Worm (Caenorhabditis elegans): ENCODE results near the gene ugt-3.

The ugt-3 gene

DNA sequence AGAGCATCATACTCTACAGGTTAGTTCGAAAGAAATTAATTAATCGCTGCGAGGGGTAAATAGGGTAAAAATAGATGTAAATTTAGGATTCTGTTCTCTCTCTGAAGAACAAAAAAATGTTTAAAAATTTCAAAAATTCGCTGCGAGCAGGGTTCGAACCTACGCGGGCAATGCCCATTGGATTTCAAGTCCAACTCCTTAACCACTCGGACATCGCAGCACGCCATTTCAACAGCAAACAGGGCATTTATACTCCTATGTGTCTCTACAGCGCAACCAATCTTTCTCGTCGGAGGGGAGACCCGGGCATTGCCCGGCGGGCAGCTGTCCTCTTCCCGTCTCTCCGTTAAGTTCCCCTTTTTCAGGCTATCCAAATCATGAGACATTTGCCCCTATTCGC, 19.8 kb downstream of the ugt-3 start (continued):
- TF ChIP-seq tbx-2 (tag; optimal IDR thresholded peaks at IDR 0.05) (peak; percentile 14), vab-15 (tag; optimal IDR thresholded peaks at IDR 0.05) (peak; percentile 38), pax-3 (tag; optimal IDR thresholded peaks at IDR 0.05) (peak; percentile 45), rnt-1 (tag; optimal IDR thresholded peaks at IDR 0.05) (peak; percentile 53), nhr-19 (GFP tag; conservative IDR thresholded peaks at IDR 0.05) (peak; percentile 54), C04F5.9 (tag; optimal IDR thresholded peaks at IDR 0.05) (no peak), dpl-1 (GFP tag; optimal IDR thresholded peaks at IDR 0.05) (peak; percentile 3 to 44 (median 43)), ztf-4 (tag; optimal IDR thresholded peaks at IDR 0.05) (peak; percentile 3), sptf-1 (tag; optimal IDR thresholded peaks at IDR 0.05) (no peak), ztf-11 (tag; optimal IDR thresholded peaks at IDR 0.05) (peak in 1 of 2 experiments; percentile 8), lin-15B (tag; optimal IDR thresholded peaks at IDR 0.05) (no peak), alr-1 (tag; optimal IDR thresholded peaks at IDR 0.05; ENCODE audit: borderline replicate concordance) (no peak), snpc-4 (tag; optimal IDR thresholded peaks at IDR 0.05) (no peak), mdl-1 (tag; optimal IDR thresholded peaks at IDR 0.05) (peak in 1 of 2 experiments; percentile 45), lin-14 (GFP tag; optimal IDR thresholded peaks at IDR 0.05) (peak; percentile 38), nhr-20 (tag; optimal IDR thresholded peaks at IDR 0.05) (peak; percentile 49)

DNA sequence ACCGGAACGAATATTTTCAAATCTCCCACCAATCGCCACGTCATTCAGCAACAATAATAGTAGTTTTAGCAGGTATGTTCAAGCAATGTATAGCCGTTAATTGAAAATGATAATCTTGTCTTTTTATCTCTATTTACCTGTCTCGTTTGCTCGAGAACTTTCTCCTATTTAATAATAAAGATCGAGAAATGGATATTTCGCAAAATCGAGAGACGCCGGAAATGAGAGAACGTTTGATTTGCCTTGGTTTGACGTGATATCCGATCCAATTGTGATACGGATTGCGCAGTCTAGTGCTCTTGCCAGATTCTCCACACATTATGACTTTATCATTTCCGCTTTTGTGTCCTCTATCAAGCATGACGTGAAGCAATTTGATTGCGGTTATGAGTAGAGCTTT, 26.2 kb downstream of the ugt-3 start:
- no peak for TF ChIP-seq skn-1 (tag; optimal IDR thresholded peaks at IDR 0.05)
- peak; percentile 59 for TF ChIP-seq fkh-8 (tag; optimal IDR thresholded peaks at IDR 0.05)
- no peak for TF ChIP-seq tlp-1 (tag; optimal IDR thresholded peaks at IDR 0.05)
- TF ChIP-seq efl-1 (optimal IDR thresholded peaks at IDR 0.05), result no peak
- peak in 1 of 2 experiments; percentile 86 for TF ChIP-seq efl-1 (GFP tag; optimal IDR thresholded peaks at IDR 0.05 in 1 of 2)

DNA sequence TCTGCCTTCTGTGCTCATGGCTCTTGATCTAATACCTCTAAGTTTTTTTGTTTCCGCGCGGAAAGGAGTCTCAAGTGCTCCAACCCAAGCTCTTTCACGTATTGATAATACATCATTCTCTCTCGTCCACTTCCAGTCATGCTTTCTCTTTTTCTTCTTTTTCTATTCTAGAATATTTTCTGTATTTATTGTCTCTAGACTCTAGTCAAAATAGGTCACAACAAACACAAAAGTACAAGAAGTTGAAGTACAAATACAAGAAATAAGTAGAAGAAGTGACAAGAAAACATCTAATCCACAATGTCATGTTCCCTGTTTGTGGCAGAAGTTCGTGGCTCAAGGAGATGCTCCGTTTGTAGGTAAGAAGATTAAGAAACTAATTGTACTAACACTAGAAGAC, 26.8 kb downstream of the ugt-3 start, which contains the start of gene ZC455.1:
Gene ZC455.1, plus strand, starts transcription at position 301 of the 400 bp plus-strand sequence.
- TF ChIP-seq ets-5 (GFP tag; IDR thresholded peaks at IDR 0.05) (no peak), unc-86 (tag; optimal IDR thresholded peaks at IDR 0.05) (no peak), nhr-90 (tag; optimal IDR thresholded peaks at IDR 0.05; ENCODE audit: poor library complexity) (no peak), mab-9 (GFP tag; IDR thresholded peaks at IDR 0.05) (no peak), Y116A8C.19 (tag; optimal IDR thresholded peaks at IDR 0.05; ENCODE audit: borderline replicate concordance) (no peak), mep-1 (tag; optimal IDR thresholded peaks at IDR 0.05) (no peak), zag-1 (tag; optimal IDR thresholded peaks at IDR 0.05) (no peak), fkh-4 (tag; optimal IDR thresholded peaks at IDR 0.05; ENCODE audit: borderline replicate concordance) (no peak), lin-13 (GFP tag; optimal IDR thresholded peaks at IDR 0.05) (no peak), ama-1 (optimal IDR thresholded peaks at IDR 0.05) (no peak), ztf-11 (tag; optimal IDR thresholded peaks at IDR 0.05) (no peak), irx-1 (tag; optimal IDR thresholded peaks at IDR 0.05) (no peak)

DNA sequence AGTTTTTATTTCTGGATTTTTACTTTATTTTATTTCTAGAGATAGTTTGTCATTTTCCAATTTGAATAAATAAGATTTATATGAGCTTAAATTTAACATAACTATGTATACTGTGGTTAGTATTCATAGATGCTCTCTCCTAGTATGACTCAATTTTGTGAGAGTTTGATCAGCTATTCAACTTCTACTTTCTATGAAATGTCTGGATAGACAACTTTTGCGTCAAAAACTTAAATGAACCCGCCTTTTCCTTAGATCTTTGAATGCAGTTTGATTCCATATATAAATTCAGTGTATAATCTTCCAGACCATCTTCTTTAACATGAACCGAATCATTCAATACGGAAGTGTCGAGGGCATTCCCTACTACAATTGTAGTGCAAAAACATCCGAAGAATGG, 31.1 kb downstream of the ugt-3 start, which contains the start of gene srt-43:
Gene srt-43, plus strand, starts transcription at position 301 of the 400 bp plus-strand sequence.
- TF ChIP-seq unc-98 (GFP tag; IDR thresholded peaks at IDR 0.05) (no peak), F16B12.6 (tag; optimal IDR thresholded peaks at IDR 0.05) (no peak), lsy-2 (tag; optimal IDR thresholded peaks at IDR 0.05) (no peak), irx-1 (tag; optimal IDR thresholded peaks at IDR 0.05) (no peak), C16A3.4 (tag; optimal IDR thresholded peaks at IDR 0.05) (no peak), skn-1 (tag; optimal IDR thresholded peaks at IDR 0.05) (no peak), ama-1 (optimal IDR thresholded peaks at IDR 0.05) (no peak), isw-1 (GFP tag; IDR thresholded peaks at IDR 0.05) (no peak), fkh-10 (GFP tag; optimal IDR thresholded peaks at IDR 0.05) (no peak), hlh-4 (tag; optimal IDR thresholded peaks at IDR 0.05) (no peak), unc-130 (tag; optimal IDR thresholded peaks at IDR 0.05) (no peak), vab-15 (tag; optimal IDR thresholded peaks at IDR 0.05) (no peak), efl-1 (optimal IDR thresholded peaks at IDR 0.05) (no peak), efl-1 (GFP tag; optimal IDR thresholded peaks at IDR 0.05 in 1 of 2) (no peak), mef-2 (tag; optimal IDR thresholded peaks at IDR 0.05) (no peak), rnt-1 (tag; optimal IDR thresholded peaks at IDR 0.05) (no peak), ceh-90 (tag; optimal IDR thresholded peaks at IDR 0.05) (no peak)

All from whole organism, L1 larva.